Worm (Caenorhabditis elegans) whole organism, L4 larva: ENCODE data around the gene srlf-31.
A peak's percentile ranks its signal among the peaks of the same experiment; 100 is the strongest.

ENCODE experiments used
- D1046.2 ChIP-seq: fragments of 200-800 bp; sonication (Bioruptor generic); IDR thresholded peaks from 2 replicates; pipeline ENCODE4 v1.3.6; 2022; ENCODE audit warnings: missing genetic modification characterization, missing compliant biosample characterization
- F37D6.2 ChIP-seq: sonication (generic microtip); optimal IDR thresholded peaks from 2 replicates; lab custom pipeline; 2016; ENCODE audit warnings: mild to moderate bottlenecking, missing genetic modification characterization, missing compliant biosample characterization
- F49E8.2 ChIP-seq: sonication (generic microtip); optimal IDR thresholded peaks from 2 replicates; lab custom pipeline; 2016; ENCODE audit warnings: missing compliant biosample characterization, mild to moderate bottlenecking, missing genetic modification characterization, borderline replicate concordance
- R02D3.7 ChIP-seq: fragments of 150-350 bp; sonication (generic microtip); optimal IDR thresholded peaks from 3 replicates; lab custom pipeline; 2014; ENCODE audit warnings: missing biosample characterization, missing genetic modification characterization
- T20F7.1 ChIP-seq: fragments of 200-800 bp; sonication (Bioruptor generic); optimal IDR thresholded peaks from 2 replicates; lab custom pipeline; 2018; ENCODE audit warnings: mild to moderate bottlenecking, missing genetic modification characterization, missing compliant biosample characterization
- T26A8.4 ChIP-seq: fragments of 200-800 bp; sonication (Bioruptor generic); IDR thresholded peaks from 2 replicates; pipeline ENCODE4 v1.3.6; 2022; ENCODE audit warnings: missing genetic modification characterization, missing compliant biosample characterization
- Y105C5A.15 ChIP-seq: fragments of 200-800 bp; sonication (Bioruptor generic); IDR thresholded peaks from 2 replicates; pipeline ENCODE4 v1.3.6; 2022; ENCODE audit warnings: missing genetic modification characterization, missing compliant biosample characterization
- Y75B8A.6 ChIP-seq: fragments of 200-800 bp; sonication (Bioruptor generic); IDR thresholded peaks from 2 replicates; pipeline ENCODE4 v1.3.6; 2022; ENCODE audit warnings: missing genetic modification reagents, missing genetic modification characterization, missing compliant biosample characterization
- aha-1 ChIP-seq: fragments of 150-350 bp; peaks from one replicate; lab custom pipeline; 2014; ENCODE audit warnings: missing biosample characterization, missing genetic modification characterization
- aly-2 ChIP-seq: sonication (generic microtip); optimal IDR thresholded peaks from 2 replicates; lab custom pipeline; 2018; ENCODE audit warnings: missing biosample characterization, missing genetic modification characterization
- ama-1 ChIP-seq: fragments of 150-350 bp; optimal IDR thresholded peaks from 2 replicates; lab custom pipeline; 2014; ENCODE audit warnings: inconsistent platforms, mixed read lengths
- arid-1 ChIP-seq: fragments of 200-800 bp; sonication (Bioruptor generic); conservative IDR thresholded peaks from 2 replicates; pipeline ENCODE4 v1.3.6; 2022; ENCODE audit warnings: missing genetic modification reagents, missing genetic modification characterization, missing compliant biosample characterization
- ceh-20 ChIP-seq: fragments of 200-800 bp; sonication (Bioruptor generic); IDR thresholded peaks from 2 replicates; pipeline ENCODE4 v1.3.6; 2022; ENCODE audit warnings: missing genetic modification reagents, missing genetic modification characterization, missing compliant biosample characterization
- ceh-28 ChIP-seq: fragments of 150-350 bp; optimal IDR thresholded peaks from 2 replicates; lab custom pipeline; 2014; ENCODE audit warnings: missing biosample characterization, missing genetic modification reagents, missing genetic modification characterization
- ceh-32 ChIP-seq: sonication (generic microtip); optimal IDR thresholded peaks from 2 replicates; lab custom pipeline; 2016; ENCODE audit warnings: mild to moderate bottlenecking, missing genetic modification characterization, missing compliant biosample characterization; ENCODE audit not compliant: poor library complexity
- ceh-44 ChIP-seq: fragments of 200-800 bp; sonication (Bioruptor generic); IDR thresholded peaks from 2 replicates; pipeline ENCODE4 v1.3.6; 2022; ENCODE audit warnings: missing genetic modification reagents, missing genetic modification characterization, missing compliant biosample characterization
- ceh-82 ChIP-seq: sonication (generic microtip); optimal IDR thresholded peaks from 2 replicates; lab custom pipeline; 2017; ENCODE audit warnings: missing biosample characterization, missing genetic modification characterization
- cey-2 ChIP-seq: sonication (generic microtip); optimal IDR thresholded peaks from 3 replicates; lab custom pipeline; 2017; ENCODE audit warnings: missing genetic modification characterization, mild to moderate bottlenecking, missing compliant biosample characterization, antibody characterized with exemption, borderline replicate concordance; ENCODE audit not compliant: insufficient read depth
- daf-12 ChIP-seq: fragments of 150-350 bp; optimal IDR thresholded peaks from 2 replicates; lab custom pipeline; 2014; ENCODE audit warnings: missing biosample characterization, missing genetic modification reagents, missing genetic modification characterization
- daf-19 ChIP-seq: fragments of 200-800 bp; sonication (Bioruptor generic); conservative IDR thresholded peaks from 2 replicates; pipeline ENCODE4 v1.3.6; 2022; ENCODE audit warnings: missing genetic modification characterization, missing compliant biosample characterization
- duxl-1 ChIP-seq: sonication (generic microtip); optimal IDR thresholded peaks from 2 replicates; lab custom pipeline; 2016; ENCODE audit warnings: mild to moderate bottlenecking, missing genetic modification characterization, moderate library complexity, missing compliant biosample characterization; ENCODE audit not compliant: poor library complexity
- dve-1 ChIP-seq: sonication (generic microtip); optimal IDR thresholded peaks from 2 replicates; lab custom pipeline; 2017; ENCODE audit warnings: antibody characterized with exemption, mild to moderate bottlenecking, missing genetic modification characterization, missing compliant biosample characterization; ENCODE audit not compliant: insufficient read depth
- egl-43 ChIP-seq: fragments of 200-800 bp; sonication (Bioruptor generic); IDR thresholded peaks from 2 replicates; pipeline ENCODE4 v1.3.6; 2022; ENCODE audit warnings: missing genetic modification reagents, missing genetic modification characterization, missing compliant biosample characterization
- gei-8 ChIP-seq: fragments of 200-800 bp; sonication (Bioruptor generic); optimal IDR thresholded peaks from 2 replicates; lab custom pipeline; 2018; ENCODE audit warnings: mild to moderate bottlenecking, missing genetic modification characterization, missing compliant biosample characterization
- hif-1 ChIP-seq, 2 experiments: sonication (generic microtip); optimal IDR thresholded peaks; 2 replicates each; lab custom pipeline; 2016 to 2017; ENCODE audit warnings: missing compliant biosample characterization in 2 of 2, missing genetic modification characterization in 2 of 2, missing genetic modification reagents in 2 of 2, missing genotype in 2 of 2, mild to moderate bottlenecking in 1 of 2
- hlh-11 ChIP-seq: fragments of 200-800 bp; sonication (Bioruptor generic); optimal IDR thresholded peaks from 2 replicates; lab custom pipeline; 2018; ENCODE audit warnings: mild to moderate bottlenecking, missing genetic modification characterization, missing compliant biosample characterization
- hlh-30 ChIP-seq: sonication (generic microtip); optimal IDR thresholded peaks from 2 replicates; lab custom pipeline; 2017; ENCODE audit warnings: antibody characterized with exemption, mild to moderate bottlenecking, missing genetic modification characterization, missing compliant biosample characterization; ENCODE audit not compliant: insufficient read depth
- jun-1 ChIP-seq: fragments of 150-350 bp; optimal IDR thresholded peaks from 2 replicates; lab custom pipeline; 2014; ENCODE audit warnings: missing biosample characterization, missing genetic modification reagents, missing genetic modification characterization
- lim-7 ChIP-seq: fragments of 200-800 bp; sonication (Bioruptor generic); IDR thresholded peaks from 2 replicates; pipeline ENCODE4 v1.3.6; 2022; ENCODE audit warnings: missing genetic modification characterization, missing compliant biosample characterization
- lir-3 ChIP-seq: sonication (generic microtip); optimal IDR thresholded peaks from 2 replicates; lab custom pipeline; 2016; ENCODE audit warnings: mild to moderate bottlenecking, missing genetic modification characterization, missing compliant biosample characterization
- madf-5 ChIP-seq, 2 experiments: fragments of 200-800 bp; sonication (Bioruptor generic); IDR thresholded peaks; 2 replicates each; pipeline ENCODE4 v1.3.6; 2022; ENCODE audit warnings: missing compliant biosample characterization in 2 of 2, missing genetic modification characterization in 2 of 2
- madf-9 ChIP-seq: fragments of 200-800 bp; sonication (Bioruptor generic); conservative IDR thresholded peaks from 2 replicates; pipeline ENCODE4 v1.3.6; 2022; ENCODE audit warnings: missing genetic modification reagents, missing genetic modification characterization, missing compliant biosample characterization
- mdl-1 ChIP-seq, 2 experiments: fragments of 150-350 bp in 1 of 2; sonication (generic microtip) in 1 of 2; optimal IDR thresholded peaks; 2 replicates each; lab custom pipeline; 2014 to 2017; ENCODE audit warnings: missing biosample characterization in 2 of 2, missing genetic modification characterization in 2 of 2
- mdt-29 ChIP-seq: fragments of 200-800 bp; sonication (Bioruptor generic); IDR thresholded peaks from 2 replicates; pipeline ENCODE4 v1.3.6; 2022; ENCODE audit warnings: missing genetic modification reagents, missing genetic modification characterization, missing compliant biosample characterization
- mxl-2 ChIP-seq: fragments of 200-800 bp; sonication (Bioruptor generic); conservative IDR thresholded peaks from 2 replicates; pipeline ENCODE4 v1.3.6; 2022; ENCODE audit warnings: missing genetic modification reagents, missing genetic modification characterization, missing compliant biosample characterization
- mxl-3 ChIP-seq: fragments of 200-800 bp; sonication (Bioruptor generic); optimal IDR thresholded peaks from 2 replicates; lab custom pipeline; 2018; ENCODE audit warnings: mild to moderate bottlenecking, missing genetic modification characterization, missing compliant biosample characterization
- nhr-10 ChIP-seq: fragments of 150-350 bp; optimal IDR thresholded peaks from 2 replicates; lab custom pipeline; 2014; ENCODE audit warnings: missing biosample characterization, missing genetic modification characterization
- nhr-111 ChIP-seq: fragments of 200-800 bp; sonication (Bioruptor generic); optimal IDR thresholded peaks from 2 replicates; lab custom pipeline; 2018; ENCODE audit warnings: mild to moderate bottlenecking, missing genetic modification characterization, missing compliant biosample characterization
- nhr-28 ChIP-seq: fragments of 150-350 bp; optimal IDR thresholded peaks from 2 replicates; lab custom pipeline; 2014; ENCODE audit warnings: missing biosample characterization, missing genetic modification characterization
- nhr-48 ChIP-seq: sonication (generic microtip); optimal IDR thresholded peaks from 2 replicates; lab custom pipeline; 2016; ENCODE audit warnings: mild to moderate bottlenecking, missing genetic modification characterization, missing compliant biosample characterization
- php-3 ChIP-seq: fragments of 200-800 bp; sonication (Bioruptor generic); IDR thresholded peaks from 2 replicates; pipeline ENCODE4 v1.3.6; 2022; ENCODE audit warnings: missing genetic modification reagents, missing genetic modification characterization, missing compliant biosample characterization
- skn-1 ChIP-seq: fragments of 150-350 bp; optimal IDR thresholded peaks from 2 replicates; lab custom pipeline; 2014; ENCODE audit warnings: missing biosample characterization, missing genetic modification characterization
- snpc-1.2 ChIP-seq: fragments of 200-800 bp; sonication (Bioruptor generic); IDR thresholded peaks from 2 replicates; pipeline ENCODE4 v1.3.6; 2022; ENCODE audit warnings: missing genetic modification reagents, missing genetic modification characterization, missing compliant biosample characterization
- snpc-4 ChIP-seq: fragments of 150-350 bp; optimal IDR thresholded peaks from 2 replicates; lab custom pipeline; 2014; ENCODE audit warnings: missing biosample characterization, missing genetic modification characterization
- tag-97 ChIP-seq: fragments of 200-800 bp; sonication (Bioruptor generic); IDR thresholded peaks from 2 replicates; pipeline ENCODE4 v1.3.6; 2022; ENCODE audit warnings: missing genetic modification characterization, missing compliant biosample characterization
- unc-130 ChIP-seq: sonication (generic microtip); optimal IDR thresholded peaks from 2 replicates; lab custom pipeline; 2016; ENCODE audit warnings: missing genetic modification reagents, missing genetic modification characterization, missing compliant biosample characterization
- vab-7 ChIP-seq: fragments of 200-800 bp; sonication (Bioruptor generic); IDR thresholded peaks from 2 replicates; pipeline ENCODE4 v1.3.6; 2022; ENCODE audit warnings: missing genetic modification reagents, missing genetic modification characterization, missing compliant biosample characterization
- zfp-2 ChIP-seq: sonication (generic microtip); optimal IDR thresholded peaks from 2 replicates; lab custom pipeline; 2016; ENCODE audit warnings: mild to moderate bottlenecking, missing genetic modification characterization, missing compliant biosample characterization
- zip-11 ChIP-seq: fragments of 200-800 bp; sonication (Bioruptor generic); IDR thresholded peaks from 2 replicates; pipeline ENCODE4 v1.3.6; 2022; ENCODE audit warnings: missing genetic modification characterization, missing compliant biosample characterization
- ztf-7 ChIP-seq: fragments of 150-350 bp; optimal IDR thresholded peaks from 2 replicates; lab custom pipeline; 2014; ENCODE audit warnings: missing biosample characterization, missing genetic modification characterization

The srlf-31 gene

DNA sequence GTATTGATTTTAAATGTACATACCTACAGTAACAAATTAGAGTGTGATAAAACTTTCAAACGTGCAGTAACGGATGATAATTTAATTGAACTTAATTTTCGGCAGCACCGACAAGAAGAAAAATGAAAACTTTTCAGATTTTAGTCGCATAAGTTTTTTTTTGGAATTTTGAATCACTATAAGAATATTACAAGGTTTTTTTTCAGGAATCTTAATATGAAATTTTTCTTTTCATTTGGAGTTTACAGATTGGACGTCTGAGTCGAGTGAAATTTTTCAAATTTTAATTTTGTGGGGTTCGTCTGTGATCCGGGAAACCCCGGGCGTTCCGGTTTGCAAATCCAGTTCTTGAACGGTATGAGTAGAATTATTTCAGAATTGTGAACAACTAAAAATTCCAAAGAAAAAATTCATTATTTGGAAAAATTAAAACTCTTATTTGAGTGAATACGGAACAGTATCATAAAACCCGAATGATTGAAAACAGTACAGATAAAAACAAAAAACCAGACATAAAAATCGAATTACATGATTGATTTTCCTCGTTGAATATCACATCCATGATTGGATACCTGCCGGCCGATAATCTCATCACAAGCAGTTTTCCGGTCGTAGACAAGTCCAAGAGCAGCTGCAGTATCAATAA is 9.6 kb downstream of the srlf-31 start (continued):
- peak; percentile 38 for TF ChIP-seq dve-1 (tag; lab: Kevin White, UChicago)
- peak; percentile 34 for TF ChIP-seq T20F7.1 (GFP tag; lab: Kevin White, UChicago)
- no peak for TF ChIP-seq Y105C5A.15
- TF ChIP-seq ztf-7 (tag; lab: Kevin White, UChicago): no peak
- no peak for TF ChIP-seq ama-1 (lab: Kevin White, UChicago)
- no peak for TF ChIP-seq mxl-3 (GFP tag; lab: Kevin White, UChicago)
- no peak for TF ChIP-seq D1046.2 (GFP tag; lab: Robert Waterston, UW)
- TF ChIP-seq nhr-111 (GFP tag; lab: Kevin White, UChicago): no peak
- no peak; the same call in 1 of the 2 replicates for TF ChIP-seq ceh-20 (GFP tag; lab: Robert Waterston, UW)
- peak; percentile 29 for TF ChIP-seq hlh-11 (tag; lab: Kevin White, UChicago)
- no peak for TF ChIP-seq ceh-32
- no peak for TF ChIP-seq egl-43 (GFP tag; lab: Robert Waterston, UW)
- 0 out of 4 replicates have a peak, but pooled peaks of 1 of the 2 experiments have one; percentile 19 for TF ChIP-seq madf-5 (GFP tag; IDR thresholded peaks at IDR 0.05; lab: Robert Waterston, UW)
- TF ChIP-seq aly-2 (tag; lab: Kevin White, UChicago): no peak
- TF ChIP-seq F49E8.2 (tag; lab: Kevin White, UChicago): no peak
- TF ChIP-seq zfp-2 (tag; lab: Kevin White, UChicago): no peak
- TF ChIP-seq ceh-82 (tag; lab: Kevin White, UChicago): no peak
- TF ChIP-seq lim-7 (GFP tag; lab: Robert Waterston, UW): no peak
- peak; percentile 53 for TF ChIP-seq php-3 (GFP tag; lab: Robert Waterston, UW)
- TF ChIP-seq unc-130 (GFP tag; lab: Kevin White, UChicago): no peak
- no peak for TF ChIP-seq daf-12 (tag; lab: Kevin White, UChicago)
- no peak for TF ChIP-seq ceh-44 (GFP tag; lab: Robert Waterston, UW)
- peak; percentile 20 for TF ChIP-seq nhr-10 (tag; lab: Kevin White, UChicago)
- TF ChIP-seq mxl-2 (GFP tag; lab: Robert Waterston, UW): no peak
- TF ChIP-seq madf-9 (GFP tag; lab: Robert Waterston, UW): no peak
- no peak for TF ChIP-seq aha-1 (tag; lab: Kevin White, UChicago)
- TF ChIP-seq F37D6.2 (tag; lab: Kevin White, UChicago): no peak
- TF ChIP-seq daf-19 (GFP tag; lab: Robert Waterston, UW): no peak
- no peak for TF ChIP-seq hif-1 (tag; optimal IDR thresholded peaks at IDR 0.05; lab: Kevin White, UChicago)
- TF ChIP-seq mdl-1 (tag; optimal IDR thresholded peaks at IDR 0.05; lab: Kevin White, UChicago): no peak
- no peak for TF ChIP-seq vab-7 (GFP tag; lab: Robert Waterston, UW)
- TF ChIP-seq T26A8.4 (GFP tag; lab: Robert Waterston, UW): peak; percentile 81
- 0 out of 2 replicates have a peak, but pooled peaks have one; percentile 25 for TF ChIP-seq arid-1 (GFP tag; lab: Robert Waterston, UW)
- TF ChIP-seq hlh-30 (tag; lab: Kevin White, UChicago): no peak
- TF ChIP-seq ceh-28 (tag; lab: Kevin White, UChicago): no peak
- no peak for TF ChIP-seq gei-8 (GFP tag; lab: Kevin White, UChicago)
- no peak for TF ChIP-seq duxl-1 (tag; lab: Kevin White, UChicago)
- no peak for TF ChIP-seq jun-1 (tag; lab: Kevin White, UChicago)
- no peak for TF ChIP-seq tag-97
- TF ChIP-seq snpc-1.2 (GFP tag; lab: Robert Waterston, UW): 0 out of 2 replicates have a peak, but pooled peaks have one; percentile 17
- no peak for TF ChIP-seq R02D3.7 (tag; lab: Kevin White, UChicago)
- no peak for TF ChIP-seq cey-2 (tag; lab: Kevin White, UChicago)
- peak; percentile 86; the same call in 1 of the 2 replicates for TF ChIP-seq Y75B8A.6 (GFP tag; lab: Robert Waterston, UW)
- no peak for TF ChIP-seq nhr-28 (tag; lab: Kevin White, UChicago)
- TF ChIP-seq mdt-29 (GFP tag; lab: Robert Waterston, UW): peak; percentile 73; the same call in 1 of the 2 replicates
- TF ChIP-seq snpc-4 (tag; lab: Kevin White, UChicago): no peak
- TF ChIP-seq zip-11 (GFP tag; lab: Robert Waterston, UW): no peak
- TF ChIP-seq skn-1 (tag; lab: Kevin White, UChicago): no peak
- no peak for TF ChIP-seq lir-3 (tag; lab: Kevin White, UChicago)
- no peak for TF ChIP-seq nhr-48 (tag; lab: Kevin White, UChicago)
